Fruit fly (Drosophila melanogaster): ENCODE data around the gene Rtel1.

The Rtel1 gene

dm6 chrX:5737676-5738220, 9.8 kb upstream of the Rtel1 start, which contains the start of gene Snx27 (continued):
- TF ChIP-seq Bteb2 (GFP tag; optimal IDR thresholded peaks at IDR 0.05) = peak; percentile 56
- peak; percentile 11 for TF ChIP-seq unpg (GFP tag; optimal IDR thresholded peaks at IDR 0.05)
- no peak for TF ChIP-seq Atf3 (GFP tag; optimal IDR thresholded peaks at IDR 0.05)
- TF ChIP-seq Opbp (GFP tag; IDR thresholded peaks at IDR 0.05; ENCODE audit: partially characterized antibody) = peak; percentile 99
- no peak for TF ChIP-seq CG18764 (GFP tag; optimal IDR thresholded peaks at IDR 0.05)
- peak; percentile 26 for TF ChIP-seq corto (GFP tag; optimal IDR thresholded peaks at IDR 0.05)
- TF ChIP-seq E2f2 (GFP tag; IDR thresholded peaks at IDR 0.05) = peak; percentile 76
- TF ChIP-seq CG11560 (tag; IDR thresholded peaks at IDR 0.05) = peak; percentile 71; the same call in 2 of the 3 replicates
- no peak for TF ChIP-seq wor (GFP tag; IDR thresholded peaks at IDR 0.05)
- peak; percentile 99 for TF ChIP-seq sna (GFP tag; IDR thresholded peaks at IDR 0.05; ENCODE audit: partially characterized antibody)
- peak; percentile 38 for TF ChIP-seq CG3995 (GFP tag; optimal IDR thresholded peaks at IDR 0.05)
- peak; percentile 10 for TF ChIP-seq Atf-2 (GFP tag; optimal IDR thresholded peaks at IDR 0.05)
- TF ChIP-seq CG31224 (GFP tag; IDR thresholded peaks at IDR 0.05) = 0 out of 2 replicates have a peak, but pooled peaks have one; percentile 19
- TF ChIP-seq Adf1 (GFP tag; IDR thresholded peaks at IDR 0.05) = 0 out of 2 replicates have a peak, but pooled peaks have one; percentile 5
- TF ChIP-seq CG8944 (GFP tag; optimal IDR thresholded peaks at IDR 0.05) = peak; percentile 43
- TF ChIP-seq CG4820 (GFP tag; optimal IDR thresholded peaks at IDR 0.05) = no peak
- TF ChIP-seq nmo (GFP tag; optimal IDR thresholded peaks at IDR 0.05) = peak; percentile 65
- TF ChIP-seq CG11696 (GFP tag; IDR thresholded peaks at IDR 0.05) = no peak
- peak; percentile 48 for TF ChIP-seq vfl (GFP tag; optimal IDR thresholded peaks at IDR 0.05)
- peak; percentile 26 for TF ChIP-seq CrebB (tag; optimal IDR thresholded peaks at IDR 0.05)
- 0 out of 3 replicates have a peak, but pooled peaks have one; percentile 32 for TF ChIP-seq sr (GFP tag; IDR thresholded peaks at IDR 0.05)
- peak; percentile 33 for TF ChIP-seq pb (GFP tag; optimal IDR thresholded peaks at IDR 0.05)
- peak; percentile 60 for TF ChIP-seq CG1647 (GFP tag; optimal IDR thresholded peaks at IDR 0.05)
- TF ChIP-seq cg (GFP tag; optimal IDR thresholded peaks at IDR 0.05) = peak; percentile 70
- TF ChIP-seq Mad (GFP tag; optimal IDR thresholded peaks at IDR 0.05) = peak; percentile 47
- peak; percentile 18 for TF ChIP-seq CG16863 (GFP tag; optimal IDR thresholded peaks at IDR 0.05)
- no peak for TF ChIP-seq CG4424 (GFP tag; optimal IDR thresholded peaks at IDR 0.05)
- peak; percentile 66 for TF ChIP-seq CG2712 (tag; optimal IDR thresholded peaks at IDR 0.05)
- TF ChIP-seq stwl (tag; optimal IDR thresholded peaks at IDR 0.05) = peak; percentile 71
- peak; percentile 38 for TF ChIP-seq wek (GFP tag; optimal IDR thresholded peaks at IDR 0.05)
- peak; percentile 27; the same call in 1 of the 3 replicates for TF ChIP-seq so (GFP tag; IDR thresholded peaks at IDR 0.05)
- TF ChIP-seq phol (tag; optimal IDR thresholded peaks at IDR 0.05) = peak; percentile 64
- TF ChIP-seq Ptx1 (GFP tag; IDR thresholded peaks at IDR 0.05) = peak; percentile 54
- TF ChIP-seq CG18599 (GFP tag; optimal IDR thresholded peaks at IDR 0.05) = peak; percentile 1
- peak; percentile 12 for TF ChIP-seq Chrac-16 (GFP tag; optimal IDR thresholded peaks at IDR 0.05)
- TF ChIP-seq CG2202 (tag; optimal IDR thresholded peaks at IDR 0.05) = peak; percentile 13
- no peak for TF ChIP-seq CG17802 (tag; optimal IDR thresholded peaks at IDR 0.05)
- peak; percentile 66; the same call in 2 of the 3 replicates for TF ChIP-seq CG11456 (GFP tag; IDR thresholded peaks at IDR 0.05)
- no peak for TF ChIP-seq fru (optimal IDR thresholded peaks at IDR 0.05)
- peak; percentile 25 for TF ChIP-seq CG8388 (GFP tag; optimal IDR thresholded peaks at IDR 0.05)
- peak; percentile 60; the same call in 2 of the 3 replicates for TF ChIP-seq dysf (GFP tag; IDR thresholded peaks at IDR 0.05)
- TF ChIP-seq HLH54F (GFP tag; optimal IDR thresholded peaks at IDR 0.05) = peak; percentile 56
- no peak for TF ChIP-seq lov (optimal IDR thresholded peaks at IDR 0.05)
- TF ChIP-seq lov (GFP tag; IDR thresholded peaks at IDR 0.05) = no peak
- TF ChIP-seq Dip2 (GFP tag; IDR thresholded peaks at IDR 0.05) = no peak
- TF ChIP-seq ken (GFP tag; IDR thresholded peaks at IDR 0.05) = peak; percentile 60
- no peak for TF ChIP-seq Gsc (GFP tag; IDR thresholded peaks at IDR 0.05)
- peak; percentile 30 for TF ChIP-seq eyg (GFP tag; optimal IDR thresholded peaks at IDR 0.05)
- TF ChIP-seq sob (GFP tag; IDR thresholded peaks at IDR 0.05) = peak; percentile 86
- peak; percentile 63 for TF ChIP-seq zfh2 (GFP tag; optimal IDR thresholded peaks at IDR 0.05)
- TF ChIP-seq CG7928 (GFP tag; optimal IDR thresholded peaks at IDR 0.05) = peak; percentile 56

All from whole organism, embryonic.